Worm (Caenorhabditis elegans): ENCODE measurements around the gene T24H7.9.

Gene T24H7.9

ce11 chrII:6269805-6270414 is 34.6 kb upstream of the T24H7.9 start, which contains the start of gene F13H8.2 (continued):
- TF ChIP-seq nhr-41 (GFP tag; IDR thresholded peaks at IDR 0.05) = no peak
- TF ChIP-seq rbr-2 (tag; optimal IDR thresholded peaks at IDR 0.05) = peak; percentile 78
- TF ChIP-seq F44E2.7 (GFP tag; IDR thresholded peaks at IDR 0.05) = no peak
- no peak for TF ChIP-seq aha-1 (tag)
- TF ChIP-seq zip-2 (tag; optimal IDR thresholded peaks at IDR 0.05) = no peak
- peak; percentile 68 for TF ChIP-seq hlh-30 (tag; optimal IDR thresholded peaks at IDR 0.05; ENCODE audit: insufficient read depth)
- no peak for TF ChIP-seq ceh-32 (tag; optimal IDR thresholded peaks at IDR 0.05; ENCODE audit: poor library complexity)
- no peak for TF ChIP-seq ceh-28 (tag; optimal IDR thresholded peaks at IDR 0.05)
- no peak for TF ChIP-seq zag-1 (tag; optimal IDR thresholded peaks at IDR 0.05)
- no peak for TF ChIP-seq nhr-76 (tag; optimal IDR thresholded peaks at IDR 0.05)
- TF ChIP-seq snpc-4 (tag; optimal IDR thresholded peaks at IDR 0.05) = no peak
- TF ChIP-seq cey-2 (tag; optimal IDR thresholded peaks at IDR 0.05; ENCODE audit: borderline replicate concordance, insufficient read depth) = no peak
- TF ChIP-seq ces-1 (GFP tag; optimal IDR thresholded peaks at IDR 0.05) = no peak
- TF ChIP-seq ceh-44 (GFP tag; IDR thresholded peaks at IDR 0.05) = peak; percentile 79
- 0 out of 2 replicates have a peak, but pooled peaks have one; percentile 17 for TF ChIP-seq zfp-3 (GFP tag; conservative IDR thresholded peaks at IDR 0.05)
- no peak for TF ChIP-seq lir-3 (tag; optimal IDR thresholded peaks at IDR 0.05)
- no peak for TF ChIP-seq spr-3 (GFP tag; optimal IDR thresholded peaks at IDR 0.05)
- TF ChIP-seq daf-12 (tag; optimal IDR thresholded peaks at IDR 0.05) = no peak
- peak; percentile 36 for TF ChIP-seq nhr-6 (tag; optimal IDR thresholded peaks at IDR 0.05)

DNA sequence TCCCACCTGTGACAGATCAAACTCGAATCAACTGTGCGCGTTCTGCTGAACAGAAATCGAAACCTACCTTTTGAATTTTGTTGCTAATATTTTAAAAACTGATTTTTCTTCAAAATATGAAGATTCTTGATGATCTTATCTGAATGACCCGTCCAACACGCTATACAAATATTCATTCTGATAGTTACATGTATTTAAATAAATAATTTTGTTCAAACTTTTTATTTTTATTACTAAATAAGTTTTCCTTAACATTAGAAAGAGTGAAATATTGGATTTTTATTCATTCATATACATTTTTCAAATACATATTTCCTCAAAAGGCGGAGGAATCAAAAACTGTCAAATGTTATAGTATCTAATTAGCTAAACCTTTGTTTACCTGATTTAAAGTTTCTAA is 32.7 kb upstream of the T24H7.9 start, which contains the start of gene F13H8.8:
F13H8.8 (minus strand) TSS at position 101 of the 400 bp plus-strand sequence.
- TF ChIP-seq madf-5 (GFP tag; IDR thresholded peaks at IDR 0.05) = no peak
- no peak for TF ChIP-seq nhr-6 (tag; optimal IDR thresholded peaks at IDR 0.05)

ce11 chrII:6263685-6264084 is 28.4 kb upstream of the T24H7.9 start, which contains the start of gene F13H8.3:
F13H8.3 (plus strand) TSS chrII:6263985.
- TF ChIP-seq aly-2 (tag; optimal IDR thresholded peaks at IDR 0.05) = no peak
- no peak for TF ChIP-seq ceh-20 (GFP tag; IDR thresholded peaks at IDR 0.05)
- TF ChIP-seq unc-39 (tag; optimal IDR thresholded peaks at IDR 0.05) = no peak
- no peak for TF ChIP-seq ztf-11 (tag; optimal IDR thresholded peaks at IDR 0.05)
- no peak for TF ChIP-seq ztf-7 (tag; optimal IDR thresholded peaks at IDR 0.05)
- TF ChIP-seq mdl-1 (tag; optimal IDR thresholded peaks at IDR 0.05) = no peak
- no peak for TF ChIP-seq dpl-1 (GFP tag; optimal IDR thresholded peaks at IDR 0.05)
- TF ChIP-seq lin-1 (GFP tag; IDR thresholded peaks at IDR 0.05) = no peak
- no peak for TF ChIP-seq mdt-29 (GFP tag; IDR thresholded peaks at IDR 0.05)
- no peak for TF ChIP-seq zag-1 (tag; optimal IDR thresholded peaks at IDR 0.05)
- TF ChIP-seq pqm-1 (tag; optimal IDR thresholded peaks at IDR 0.05) = no peak
- no peak for TF ChIP-seq lir-3 (tag; optimal IDR thresholded peaks at IDR 0.05)
- no peak for TF ChIP-seq arid-1 (GFP tag; conservative IDR thresholded peaks at IDR 0.05)

DNA sequence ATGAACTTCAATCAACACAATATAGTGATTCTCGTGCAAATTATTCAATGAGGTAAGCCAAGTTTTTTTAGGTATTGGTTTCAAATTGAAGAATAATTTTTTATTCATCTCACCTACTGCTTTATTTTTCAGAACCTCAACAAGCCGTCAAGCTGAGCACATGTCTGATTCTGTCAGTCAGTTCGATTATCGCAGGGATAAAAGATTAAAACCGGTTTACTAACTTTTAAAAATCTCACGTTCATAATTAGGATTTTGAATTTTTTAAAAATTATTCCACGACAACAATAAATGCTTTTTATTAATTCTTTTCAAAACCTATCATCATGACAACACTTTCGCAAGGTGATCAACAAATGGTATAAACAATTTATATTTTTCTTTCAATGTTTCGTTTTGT is 26.9 kb upstream of the T24H7.9 start, which contains the start of gene F13H8.12:
F13H8.12 (plus strand) TSS at position 301 of the 400 bp plus-strand sequence.
- no peak for TF ChIP-seq Y105C5A.15 (GFP tag; IDR thresholded peaks at IDR 0.05)
- TF ChIP-seq lsy-2 (tag; optimal IDR thresholded peaks at IDR 0.05) = no peak
- TF ChIP-seq mep-1 (tag; optimal IDR thresholded peaks at IDR 0.05) = no peak
- TF ChIP-seq R02D3.7 (tag; optimal IDR thresholded peaks at IDR 0.05) = no peak
- TF ChIP-seq saeg-2 (GFP tag; IDR thresholded peaks at IDR 0.05) = no peak

Measured in whole organism, L4 larva.